Worm (Caenorhabditis elegans): ENCODE results near the gene F38E1.3.

DNA sequence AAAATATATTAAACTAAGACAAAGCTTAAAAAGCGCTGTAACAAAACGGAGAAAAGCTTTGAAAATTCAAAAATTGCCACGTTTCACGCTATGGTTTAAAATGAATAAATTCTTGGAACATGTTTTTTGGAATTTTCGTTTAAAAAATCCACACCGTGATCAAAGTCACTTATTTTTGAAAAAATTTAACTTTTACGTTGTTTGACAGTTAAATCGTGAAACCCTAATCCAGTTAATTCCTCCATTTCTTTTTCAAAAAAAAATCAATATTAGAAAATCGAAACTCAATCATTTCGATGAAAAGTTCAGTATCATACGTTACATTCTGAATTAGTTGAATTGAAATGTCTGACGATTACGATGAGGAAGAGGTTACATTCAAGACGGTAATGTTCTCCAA lies at the start of gene F38E1.3:
- TF ChIP-seq Y22D7AL.16 (tag; optimal IDR thresholded peaks at IDR 0.05) (no peak), rnt-1 (tag; optimal IDR thresholded peaks at IDR 0.05) (no peak)
